Worm (Caenorhabditis elegans) whole organism, L1 larva: ENCODE results near the gene W08E12.8.

Source experiments
- C04F5.9 ChIP-seq: sonication (generic microtip); optimal IDR thresholded peaks from 2 replicates; lab custom pipeline; 2016; ENCODE audit warnings: missing genetic modification characterization, missing compliant biosample characterization
- C16A3.4 ChIP-seq: fragments of 150-350 bp; optimal IDR thresholded peaks from 2 replicates; lab custom pipeline; 2014; ENCODE audit warnings: missing biosample characterization, missing genetic modification characterization
- aha-1 ChIP-seq: fragments of 150-350 bp; optimal IDR thresholded peaks from 2 replicates; lab custom pipeline; 2014; ENCODE audit warnings: missing biosample characterization, missing genetic modification characterization
- alr-1 ChIP-seq: fragments of 200-800 bp; sonication (Bioruptor generic); optimal IDR thresholded peaks from 2 replicates; lab custom pipeline; 2018; ENCODE audit warnings: borderline replicate concordance, mild to moderate bottlenecking, missing genetic modification characterization, missing compliant biosample characterization
- ama-1 ChIP-seq: fragments of 150-350 bp; optimal IDR thresholded peaks from 2 replicates; lab custom pipeline; 2014
- ceh-90 ChIP-seq: sonication (generic microtip); optimal IDR thresholded peaks from 2 replicates; lab custom pipeline; 2016; ENCODE audit warnings: missing genetic modification characterization, missing compliant biosample characterization
- ces-1 ChIP-seq: fragments of 150-350 bp; optimal IDR thresholded peaks from 2 replicates; lab custom pipeline; 2014; ENCODE audit warnings: missing biosample characterization, missing genetic modification reagents, missing genetic modification characterization
- dpl-1 ChIP-seq, 3 experiments: fragments of 150-350 bp in 2 of 3; sonication (generic microtip) in 1 of 3; optimal IDR thresholded peaks; 2 replicates each; lab custom pipeline; 2014 to 2017; ENCODE audit warnings: missing biosample characterization in 3 of 3, missing genetic modification characterization in 3 of 3, missing genetic modification reagents in 3 of 3
- dsc-1 ChIP-seq: sonication (generic microtip); optimal IDR thresholded peaks from 2 replicates; lab custom pipeline; 2016; ENCODE audit warnings: mild to moderate bottlenecking, missing genetic modification characterization, missing compliant biosample characterization
- efl-3 ChIP-seq: fragments of 200-800 bp; sonication (Bioruptor generic); optimal IDR thresholded peaks from 2 replicates; lab custom pipeline; 2018; ENCODE audit warnings: mild to moderate bottlenecking, missing genetic modification characterization, missing compliant biosample characterization
- elt-3 ChIP-seq, 6 experiments: fragments of 150-350 bp in 1 of 6; sonication (generic microtip); optimal IDR thresholded peaks; 2 replicates each; lab custom pipeline; 2017 to 2018; ENCODE audit warnings: missing biosample characterization in 6 of 6, missing genetic modification characterization in 6 of 6, inconsistent platforms in 1 of 6
- fkh-4 ChIP-seq: sonication (generic microtip); optimal IDR thresholded peaks from 2 replicates; lab custom pipeline; 2016; ENCODE audit warnings: missing compliant biosample characterization, missing genetic modification characterization, borderline replicate concordance
- fkh-8 ChIP-seq: sonication (generic microtip); optimal IDR thresholded peaks from 2 replicates; lab custom pipeline; 2016; ENCODE audit warnings: mild to moderate bottlenecking, missing genetic modification characterization, missing compliant biosample characterization
- fos-1 ChIP-seq: fragments of 150-350 bp; optimal IDR thresholded peaks from 2 replicates; lab custom pipeline; 2014; ENCODE audit warnings: missing biosample characterization, missing genetic modification characterization
- grh-1 ChIP-seq: fragments of 200-800 bp; sonication (Bioruptor generic); IDR thresholded peaks from 2 replicates; pipeline ENCODE4 v1.3.6; 2022; ENCODE audit warnings: missing genetic modification reagents, missing genetic modification characterization, missing compliant biosample characterization
- hlh-17 ChIP-seq: fragments of 200-800 bp; sonication (Bioruptor generic); optimal IDR thresholded peaks from 2 replicates; lab custom pipeline; 2018; ENCODE audit warnings: missing genetic modification characterization, mild to moderate bottlenecking, missing compliant biosample characterization, moderate library complexity, borderline replicate concordance
- hlh-4 ChIP-seq: sonication (generic microtip); optimal IDR thresholded peaks from 2 replicates; lab custom pipeline; 2016; ENCODE audit warnings: mild to moderate bottlenecking, missing genetic modification characterization, missing compliant biosample characterization
- hpl-2 ChIP-seq: fragments of 150-350 bp; optimal IDR thresholded peaks from 2 replicates; lab custom pipeline; 2014; ENCODE audit warnings: missing biosample characterization, missing genetic modification reagents, missing genetic modification characterization
- irx-1 ChIP-seq: sonication (generic microtip); optimal IDR thresholded peaks from 2 replicates; lab custom pipeline; 2016; ENCODE audit warnings: missing genetic modification characterization, missing compliant biosample characterization
- isw-1 ChIP-seq: fragments of 200-800 bp; sonication (Bioruptor generic); IDR thresholded peaks from 2 replicates; pipeline ENCODE4 v1.3.6; 2022; ENCODE audit warnings: missing genetic modification characterization, missing compliant biosample characterization
- lin-13 ChIP-seq: fragments of 150-350 bp; optimal IDR thresholded peaks from 2 replicates; lab custom pipeline; 2014; ENCODE audit warnings: missing biosample characterization, missing genetic modification reagents, missing genetic modification characterization
- lin-15B ChIP-seq: fragments of 150-350 bp; sonication (generic microtip); optimal IDR thresholded peaks from 3 replicates; lab custom pipeline; 2014; ENCODE audit warnings: missing biosample characterization, missing genetic modification characterization
- lin-39 ChIP-seq: fragments of 150-350 bp; optimal IDR thresholded peaks from 2 replicates; lab custom pipeline; 2014; ENCODE audit warnings: missing biosample characterization, missing genetic modification reagents, missing genetic modification characterization
- lir-3 ChIP-seq: sonication (generic microtip); optimal IDR thresholded peaks from 2 replicates; lab custom pipeline; 2016; ENCODE audit warnings: mild to moderate bottlenecking, missing genetic modification characterization, moderate library complexity, missing compliant biosample characterization; ENCODE audit not compliant: poor library complexity
- mab-9 ChIP-seq: fragments of 200-800 bp; sonication (Bioruptor generic); IDR thresholded peaks from 2 replicates; pipeline ENCODE4 v1.3.6; 2022; ENCODE audit warnings: missing genetic modification reagents, missing genetic modification characterization, missing compliant biosample characterization
- mdl-1 ChIP-seq, 2 experiments: fragments of 150-350 bp; optimal IDR thresholded peaks; 2 replicates each; lab custom pipeline; 2014 to 2017; ENCODE audit warnings: missing biosample characterization in 2 of 2, missing genetic modification characterization in 2 of 2, inconsistent platforms in 1 of 2
- nhr-12 ChIP-seq: sonication (generic microtip); optimal IDR thresholded peaks from 2 replicates; lab custom pipeline; 2017; ENCODE audit warnings: missing biosample characterization, missing genetic modification characterization
- nhr-20 ChIP-seq: sonication (generic microtip); optimal IDR thresholded peaks from 2 replicates; lab custom pipeline; 2016; ENCODE audit warnings: mild to moderate bottlenecking, missing genetic modification characterization, missing compliant biosample characterization
- nhr-237 ChIP-seq: fragments of 150-350 bp; optimal IDR thresholded peaks from 2 replicates; lab custom pipeline; 2014; ENCODE audit warnings: missing biosample characterization, missing genetic modification characterization
- nhr-28 ChIP-seq: fragments of 150-350 bp; optimal IDR thresholded peaks from 2 replicates; lab custom pipeline; 2014; ENCODE audit warnings: missing biosample characterization, missing genetic modification characterization
- nhr-47 ChIP-seq: sonication (generic microtip); optimal IDR thresholded peaks from 2 replicates; lab custom pipeline; 2016; ENCODE audit warnings: mild to moderate bottlenecking, missing genetic modification characterization, moderate library complexity, missing compliant biosample characterization
- nhr-76 ChIP-seq: sonication (generic microtip); optimal IDR thresholded peaks from 2 replicates; lab custom pipeline; 2017; ENCODE audit warnings: missing biosample characterization, missing genetic modification characterization
- nhr-90 ChIP-seq: sonication (generic microtip); optimal IDR thresholded peaks from 2 replicates; lab custom pipeline; 2016; ENCODE audit warnings: mild to moderate bottlenecking, missing genetic modification characterization, missing compliant biosample characterization; ENCODE audit not compliant: poor library complexity
- pqm-1 ChIP-seq: sonication (generic microtip); optimal IDR thresholded peaks from 3 replicates; lab custom pipeline; 2017; ENCODE audit warnings: missing biosample characterization, missing genetic modification characterization
- skn-1 ChIP-seq: fragments of 150-350 bp; optimal IDR thresholded peaks from 2 replicates; lab custom pipeline; 2014; ENCODE audit warnings: missing biosample characterization, missing genetic modification characterization
- sptf-1 ChIP-seq: fragments of 150-350 bp; optimal IDR thresholded peaks from 2 replicates; lab custom pipeline; 2014; ENCODE audit warnings: missing biosample characterization, missing genetic modification characterization
- sup-37 ChIP-seq: fragments of 200-800 bp; sonication (Bioruptor generic); optimal IDR thresholded peaks from 2 replicates; lab custom pipeline; 2018; ENCODE audit warnings: mild to moderate bottlenecking, missing genetic modification characterization, missing compliant biosample characterization
- swsn-7 ChIP-seq: sonication (generic microtip); optimal IDR thresholded peaks from 2 replicates; lab custom pipeline; 2016; ENCODE audit warnings: missing genetic modification characterization, missing compliant biosample characterization
- unc-130 ChIP-seq: fragments of 150-350 bp; optimal IDR thresholded peaks from 2 replicates; lab custom pipeline; 2017; ENCODE audit warnings: missing biosample characterization, missing genetic modification characterization, inconsistent platforms
- unc-98 ChIP-seq: fragments of 200-800 bp; sonication (Bioruptor generic); IDR thresholded peaks from 2 replicates; pipeline ENCODE4 v1.3.6; 2022; ENCODE audit warnings: missing genetic modification characterization, missing compliant biosample characterization
- vab-15 ChIP-seq: sonication (generic microtip); optimal IDR thresholded peaks from 2 replicates; lab custom pipeline; 2017; ENCODE audit warnings: missing genotype, mild to moderate bottlenecking, missing genetic modification characterization, missing compliant biosample characterization
- zip-4 ChIP-seq: fragments of 200-800 bp; sonication (Bioruptor generic); optimal IDR thresholded peaks from 2 replicates; lab custom pipeline; 2018; ENCODE audit warnings: mild to moderate bottlenecking, missing genetic modification characterization, moderate library complexity, missing compliant biosample characterization
- ztf-11 ChIP-seq, 2 experiments: sonication (generic microtip); optimal IDR thresholded peaks; 2 replicates each; lab custom pipeline; 2016 to 2017; ENCODE audit warnings: missing genetic modification characterization in 2 of 2, missing biosample characterization in 1 of 2, missing compliant biosample characterization in 1 of 2
- ztf-4 ChIP-seq: fragments of 150-350 bp; optimal IDR thresholded peaks from 2 replicates; lab custom pipeline; 2014; ENCODE audit warnings: missing biosample characterization, missing genetic modification characterization

The W08E12.8 gene

DNA sequence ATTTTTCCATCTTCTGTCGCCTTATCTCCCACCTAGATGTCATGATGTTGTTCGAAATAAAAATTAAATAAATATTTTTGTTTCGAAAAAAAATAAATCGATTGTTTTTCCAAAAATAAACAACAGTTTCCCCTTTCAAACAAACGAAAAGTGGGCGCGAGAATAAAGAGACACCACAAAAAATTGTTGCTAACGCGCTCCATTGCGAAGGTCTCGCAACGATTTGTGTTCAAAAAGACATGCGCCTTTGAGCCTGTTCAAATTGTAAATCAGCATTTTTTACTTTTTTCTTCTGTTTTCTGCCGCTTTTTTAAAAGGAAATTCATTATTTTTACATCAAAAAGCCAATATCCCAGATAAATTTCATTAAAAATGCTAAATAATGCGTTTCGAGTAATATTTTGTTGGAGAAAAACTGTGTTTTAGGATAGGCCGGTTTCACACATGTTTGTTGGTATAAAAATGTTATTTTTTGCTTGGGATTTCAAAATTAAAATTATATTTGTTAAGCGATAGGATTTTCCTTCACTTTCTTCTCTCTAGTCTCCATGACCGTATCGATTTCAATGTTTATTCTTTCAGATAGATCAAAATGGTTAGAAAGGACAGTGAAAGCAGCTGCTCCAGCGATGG is 2.5 kb downstream of the W08E12.8 start, which contains the start of gene W08E12.7 (continued):
- TF ChIP-seq elt-3 (tag; optimal IDR thresholded peaks at IDR 0.05; lab: Kevin White, UChicago) (peak in 5 of 6 experiments; percentile 22 to 98 (median 81)), skn-1 (tag; lab: Kevin White, UChicago) (peak; percentile 96), dpl-1 (GFP tag; optimal IDR thresholded peaks at IDR 0.05; lab: Kevin White, UChicago) (peak; percentile 93 to 94 (median 93)), lin-15B (peak; percentile 99), vab-15 (tag; lab: Kevin White, UChicago) (peak; percentile 85), nhr-76 (tag; lab: Kevin White, UChicago) (no peak), sup-37 (no peak), C04F5.9 (peak; percentile 80), mab-9 (GFP tag; lab: Robert Waterston, UW) (peak; percentile 82), alr-1 (tag; lab: Kevin White, UChicago) (no peak), lin-13 (peak; percentile 95), sptf-1 (no peak), irx-1 (tag; lab: Kevin White, UChicago) (peak; percentile 86), hlh-17 (GFP tag; lab: Kevin White, UChicago) (no peak), lin-39 (tag; lab: Kevin White, UChicago) (peak; percentile 70), nhr-90 (tag; lab: Kevin White, UChicago) (peak; percentile 90), mdl-1 (tag; optimal IDR thresholded peaks at IDR 0.05; lab: Kevin White, UChicago) (peak in 1 of 2 experiments; percentile 96), ama-1 (lab: Kevin White, UChicago) (peak; percentile 84), fkh-8 (tag; lab: Kevin White, UChicago) (peak; percentile 97), ztf-4 (tag; lab: Kevin White, UChicago) (peak; percentile 80), dsc-1 (tag; lab: Kevin White, UChicago) (peak; percentile 84), fos-1 (tag; lab: Kevin White, UChicago) (peak; percentile 90), efl-3 (GFP tag; lab: Kevin White, UChicago) (no peak), pqm-1 (tag; lab: Kevin White, UChicago) (no peak), zip-4 (GFP tag; lab: Kevin White, UChicago) (peak; percentile 67), isw-1 (GFP tag; lab: Robert Waterston, UW) (peak; percentile 93), lir-3 (peak; percentile 83), swsn-7 (peak; percentile 93), C16A3.4 (peak; percentile 98), nhr-20 (tag; lab: Kevin White, UChicago) (peak; percentile 94), ceh-90 (tag; lab: Kevin White, UChicago) (no peak), nhr-28 (tag; lab: Kevin White, UChicago) (no peak), ces-1 (GFP tag; lab: Kevin White, UChicago) (no peak), nhr-237 (tag; lab: Kevin White, UChicago) (peak; percentile 94), fkh-4 (tag; lab: Kevin White, UChicago) (no peak), ztf-11 (tag; optimal IDR thresholded peaks at IDR 0.05; lab: Kevin White, UChicago) (peak in 1 of 2 experiments; percentile 78), unc-130 (tag; lab: Kevin White, UChicago) (peak; percentile 98), nhr-47 (tag; lab: Kevin White, UChicago) (peak; percentile 94), hlh-4 (tag; lab: Kevin White, UChicago) (no peak), hpl-2 (peak; percentile 89), nhr-12 (tag; lab: Kevin White, UChicago) (no peak), unc-98 (GFP tag; lab: Robert Waterston, UW) (no peak; the same call in 1 of the 2 replicates), grh-1 (peak; percentile 75), aha-1 (no peak)
